Fruit fly (Drosophila melanogaster): Measurements from ENCODE around the gene trol.

The trol gene

DNA sequence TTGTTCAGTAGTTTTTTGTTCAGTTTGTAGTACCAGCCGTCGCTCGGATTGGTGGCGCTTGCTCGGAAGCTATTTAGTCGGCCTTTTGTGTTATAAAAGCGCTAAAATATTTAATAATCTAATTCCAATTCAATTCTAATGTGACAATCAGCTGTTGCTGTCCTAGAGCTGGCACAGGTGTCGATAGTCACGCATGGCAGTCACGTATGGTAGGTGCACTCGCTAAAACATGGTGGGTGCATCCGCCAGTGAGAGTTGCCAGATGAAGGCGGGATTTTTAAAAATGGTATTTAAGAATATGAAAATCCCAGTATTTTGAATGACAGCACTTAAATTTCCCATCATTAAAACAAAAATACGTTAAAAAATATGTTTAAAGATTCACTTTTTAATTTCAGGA, 101.4 kb downstream of the trol start, which contains the start of gene tko (continued):
- no peak for TF ChIP-seq Hr78 (GFP tag; optimal IDR thresholded peaks at IDR 0.05)
- TF ChIP-seq CG13123 (GFP tag; optimal IDR thresholded peaks at IDR 0.05), result no peak
- no peak for TF ChIP-seq gcm2 (GFP tag; optimal IDR thresholded peaks at IDR 0.05)
- no peak for TF ChIP-seq caup (GFP tag; optimal IDR thresholded peaks at IDR 0.05; ENCODE audit: severe bottlenecking)
- TF ChIP-seq Tbp (GFP tag; optimal IDR thresholded peaks at IDR 0.05), result no peak
- no peak for TF ChIP-seq chm (GFP tag; IDR thresholded peaks at IDR 0.05)
- TF ChIP-seq CG9437 (GFP tag; optimal IDR thresholded peaks at IDR 0.05), result no peak
- TF ChIP-seq ATbp (GFP tag; optimal IDR thresholded peaks at IDR 0.05), result no peak
- TF ChIP-seq CG3995 (GFP tag; optimal IDR thresholded peaks at IDR 0.05), result peak; percentile 88
- peak; percentile 85 for TF ChIP-seq trem (tag; optimal IDR thresholded peaks at IDR 0.05)
- no peak for TF ChIP-seq zfh1 (GFP tag; IDR thresholded peaks at IDR 0.05)
- TF ChIP-seq CG6683 (GFP tag; optimal IDR thresholded peaks at IDR 0.05), result no peak
- peak; percentile 30 for TF ChIP-seq CG7928 (GFP tag; optimal IDR thresholded peaks at IDR 0.05)
- no peak for TF ChIP-seq Asciz (GFP tag; optimal IDR thresholded peaks at IDR 0.05)
- peak; percentile 91 for TF ChIP-seq zen2 (GFP tag; IDR thresholded peaks at IDR 0.05; ENCODE audit: partially characterized antibody)
- no peak for TF ChIP-seq bsh (GFP tag; optimal IDR thresholded peaks at IDR 0.05)
- TF ChIP-seq al (GFP tag; IDR thresholded peaks at IDR 0.05), result no peak
- no peak for TF ChIP-seq Atf-2 (GFP tag; optimal IDR thresholded peaks at IDR 0.05)
- no peak for TF ChIP-seq CG17328 (GFP tag; IDR thresholded peaks at IDR 0.05)
- TF ChIP-seq CG8944 (GFP tag; optimal IDR thresholded peaks at IDR 0.05), result no peak
- no peak for TF ChIP-seq CG18599 (GFP tag; optimal IDR thresholded peaks at IDR 0.05)
- TF ChIP-seq Kr (GFP tag; optimal IDR thresholded peaks at IDR 0.05), result no peak
- no peak for TF ChIP-seq odd (GFP tag; optimal IDR thresholded peaks at IDR 0.05)
- no peak for TF ChIP-seq wor (GFP tag; IDR thresholded peaks at IDR 0.05)
- no peak for TF ChIP-seq ro (GFP tag; IDR thresholded peaks at IDR 0.05)
- no peak for TF ChIP-seq CG1233 (GFP tag; optimal IDR thresholded peaks at IDR 0.05)
- no peak for TF ChIP-seq Mrtf (GFP tag; IDR thresholded peaks at IDR 0.05)
- TF ChIP-seq sd (tag; optimal IDR thresholded peaks at IDR 0.05), result no peak
- no peak for TF ChIP-seq Ets65A (GFP tag)
- no peak for TF ChIP-seq psq (GFP tag; optimal IDR thresholded peaks at IDR 0.05)
- TF ChIP-seq corto (GFP tag; optimal IDR thresholded peaks at IDR 0.05), result no peak
- TF ChIP-seq CG31441 (GFP tag; IDR thresholded peaks at IDR 0.05), result no peak
- TF ChIP-seq eyg (GFP tag; optimal IDR thresholded peaks at IDR 0.05), result no peak
- TF ChIP-seq CG9727 (GFP tag; optimal IDR thresholded peaks at IDR 0.05), result no peak
- no peak for TF ChIP-seq CG32767 (GFP tag; IDR thresholded peaks at IDR 0.05)
- TF ChIP-seq Elba2 (GFP tag; optimal IDR thresholded peaks at IDR 0.05), result peak; percentile 59
- peak; percentile 91 for TF ChIP-seq Myb (GFP tag; optimal IDR thresholded peaks at IDR 0.05)
- no peak for TF ChIP-seq mirr (GFP tag; optimal IDR thresholded peaks at IDR 0.05)
- TF ChIP-seq D (optimal IDR thresholded peaks at IDR 0.05), result no peak
- no peak for TF ChIP-seq D (GFP tag; optimal IDR thresholded peaks at IDR 0.05)
- TF ChIP-seq en (GFP tag; optimal IDR thresholded peaks at IDR 0.05), result no peak
- peak; percentile 82 for TF ChIP-seq Doc3 (GFP tag; IDR thresholded peaks at IDR 0.05; ENCODE audit: partially characterized antibody)
- TF ChIP-seq zen (tag; optimal IDR thresholded peaks at IDR 0.05), result peak; percentile 70
- no peak for TF ChIP-seq hth (optimal IDR thresholded peaks at IDR 0.05)
- TF ChIP-seq danr (GFP tag; IDR thresholded peaks at IDR 0.05), result no peak
- no peak for TF ChIP-seq CG10654 (GFP tag; optimal IDR thresholded peaks at IDR 0.05)
- TF ChIP-seq Dip2 (GFP tag; IDR thresholded peaks at IDR 0.05), result no peak
- TF ChIP-seq Chrac-16 (GFP tag; optimal IDR thresholded peaks at IDR 0.05), result no peak
- no peak for TF ChIP-seq CG10366 (GFP tag; IDR thresholded peaks at IDR 0.05)
- no peak for TF ChIP-seq exex (tag; optimal IDR thresholded peaks at IDR 0.05)
- no peak for TF ChIP-seq Optix (GFP tag; IDR thresholded peaks at IDR 0.05)
- TF ChIP-seq mam (GFP tag; optimal IDR thresholded peaks at IDR 0.05), result peak; percentile 25
- TF ChIP-seq CG11247 (GFP tag; IDR thresholded peaks at IDR 0.05), result no peak
